Worm (Caenorhabditis elegans) whole organism, L2 larva: Measurements from ENCODE around the gene sru-45.

Source experiments
- R02D3.7 ChIP-seq: fragments of 150-350 bp; optimal IDR thresholded peaks from 2 replicates; lab custom pipeline; 2014; ENCODE audit warnings: missing biosample characterization, missing genetic modification characterization
- Y55F3AM.14 ChIP-seq: fragments of 200-800 bp; sonication (Bioruptor generic); optimal IDR thresholded peaks from 2 replicates; lab custom pipeline; 2018; ENCODE audit warnings: mild to moderate bottlenecking, missing genetic modification characterization, missing compliant biosample characterization
- ZK546.5 ChIP-seq: sonication (generic microtip); optimal IDR thresholded peaks from 2 replicates; lab custom pipeline; 2017; ENCODE audit warnings: missing biosample characterization, missing genetic modification characterization
- aly-2 ChIP-seq: fragments of 150-350 bp; optimal IDR thresholded peaks from 2 replicates; lab custom pipeline; 2014; ENCODE audit warnings: missing biosample characterization, missing genetic modification characterization
- blmp-1 ChIP-seq: sonication (generic microtip); optimal IDR thresholded peaks from 2 replicates; lab custom pipeline; 2017; ENCODE audit warnings: missing genetic modification characterization, mild to moderate bottlenecking, missing compliant biosample characterization, antibody characterized with exemption, moderate library complexity; ENCODE audit not compliant: insufficient read depth
- crh-2 ChIP-seq: sonication (generic microtip); optimal IDR thresholded peaks from 2 replicates; lab custom pipeline; 2017; ENCODE audit warnings: missing biosample characterization, missing genetic modification characterization
- dmd-4 ChIP-seq: sonication (generic microtip); optimal IDR thresholded peaks from 2 replicates; lab custom pipeline; 2017; ENCODE audit warnings: missing biosample characterization, missing genetic modification characterization
- egl-27 ChIP-seq: sonication (generic microtip); optimal IDR thresholded peaks from 3 replicates; lab custom pipeline; 2017; ENCODE audit warnings: missing biosample characterization, missing genetic modification reagents, missing genetic modification characterization
- elt-1 ChIP-seq: fragments of 150-350 bp; optimal IDR thresholded peaks from 2 replicates; lab custom pipeline; 2014; ENCODE audit warnings: missing biosample characterization, missing genetic modification characterization
- elt-3 ChIP-seq: sonication (generic microtip); optimal IDR thresholded peaks from 2 replicates; lab custom pipeline; 2017; ENCODE audit warnings: missing biosample characterization, missing genetic modification characterization
- fos-1 ChIP-seq: fragments of 150-350 bp; optimal IDR thresholded peaks from 2 replicates; lab custom pipeline; 2014; ENCODE audit warnings: missing biosample characterization, missing genetic modification characterization
- gmeb-1 ChIP-seq: fragments of 150-350 bp; optimal IDR thresholded peaks from 2 replicates; lab custom pipeline; 2014; ENCODE audit warnings: missing biosample characterization, missing genetic modification characterization
- lin-11 ChIP-seq: fragments of 150-350 bp; sonication (generic microtip); optimal IDR thresholded peaks from 2 replicates; lab custom pipeline; 2014; ENCODE audit warnings: missing biosample characterization, missing genetic modification characterization, inconsistent platforms, mixed read lengths
- lin-13 ChIP-seq: fragments of 150-350 bp; optimal IDR thresholded peaks from 2 replicates; lab custom pipeline; 2014; ENCODE audit warnings: missing biosample characterization, missing genetic modification reagents, missing genetic modification characterization
- lin-39 ChIP-seq: fragments of 150-350 bp; optimal IDR thresholded peaks from 2 replicates; lab custom pipeline; 2014; ENCODE audit warnings: missing biosample characterization, missing genetic modification reagents, missing genetic modification characterization
- lsy-2 ChIP-seq, 2 experiments: fragments of 150-350 bp in 1 of 2; sonication (generic microtip) in 1 of 2; optimal IDR thresholded peaks; 2 replicates each; lab custom pipeline; 2014 to 2017; ENCODE audit warnings: missing biosample characterization in 2 of 2, missing genetic modification characterization in 2 of 2
- mab-5 ChIP-seq: fragments of 150-350 bp; optimal IDR thresholded peaks from 2 replicates; lab custom pipeline; 2014; ENCODE audit warnings: missing biosample characterization, missing genetic modification characterization
- mbf-1 ChIP-seq: sonication (generic microtip); optimal IDR thresholded peaks from 2 replicates; lab custom pipeline; 2017; ENCODE audit warnings: missing biosample characterization, missing genetic modification characterization
- mdl-1 ChIP-seq, 2 experiments: fragments of 150-350 bp in 1 of 2; sonication (generic microtip) in 1 of 2; optimal IDR thresholded peaks; 2 replicates each; lab custom pipeline; 2017; ENCODE audit warnings: missing biosample characterization in 2 of 2, missing genetic modification characterization in 2 of 2
- nhr-10 ChIP-seq: sonication (generic microtip); optimal IDR thresholded peaks from 2 replicates; lab custom pipeline; 2017; ENCODE audit warnings: missing biosample characterization, missing genetic modification characterization
- nhr-11 ChIP-seq: fragments of 150-350 bp; optimal IDR thresholded peaks from 2 replicates; lab custom pipeline; 2014; ENCODE audit warnings: missing biosample characterization, missing genetic modification characterization
- nhr-12 ChIP-seq: fragments of 150-350 bp; optimal IDR thresholded peaks from 2 replicates; lab custom pipeline; 2014; ENCODE audit warnings: missing biosample characterization, missing genetic modification characterization
- nhr-129 ChIP-seq: fragments of 150-350 bp; optimal IDR thresholded peaks from 2 replicates; lab custom pipeline; 2014; ENCODE audit warnings: missing biosample characterization, missing genetic modification characterization
- nhr-23 ChIP-seq: fragments of 150-350 bp; optimal IDR thresholded peaks from 2 replicates; lab custom pipeline; 2014; ENCODE audit warnings: missing biosample characterization, missing genetic modification reagents, missing genetic modification characterization
- nhr-237 ChIP-seq: fragments of 150-350 bp; optimal IDR thresholded peaks from 2 replicates; lab custom pipeline; 2014; ENCODE audit warnings: missing biosample characterization, missing genetic modification characterization
- nhr-6 ChIP-seq: fragments of 150-350 bp; optimal IDR thresholded peaks from 2 replicates; lab custom pipeline; 2014; ENCODE audit warnings: missing biosample characterization, missing genetic modification characterization
- peb-1 ChIP-seq: fragments of 150-350 bp; optimal IDR thresholded peaks from 2 replicates; lab custom pipeline; 2014; ENCODE audit warnings: missing biosample characterization, missing genetic modification characterization
- sma-9 ChIP-seq, 2 experiments: fragments of 150-350 bp in 1 of 2; sonication (generic microtip) in 1 of 2; optimal IDR thresholded peaks; 2 replicates each; lab custom pipeline; 2014 to 2016; ENCODE audit warnings: missing genetic modification characterization in 2 of 2, mild to moderate bottlenecking in 1 of 2, missing biosample characterization in 1 of 2, missing compliant biosample characterization in 1 of 2, missing genetic modification reagents in 1 of 2, moderate library complexity in 1 of 2
- unc-39 ChIP-seq: fragments of 150-350 bp; optimal IDR thresholded peaks from 2 replicates; lab custom pipeline; 2014; ENCODE audit warnings: missing biosample characterization, missing genetic modification characterization
- zag-1 ChIP-seq: fragments of 150-350 bp; optimal IDR thresholded peaks from 2 replicates; lab custom pipeline; 2014; ENCODE audit warnings: missing biosample characterization, missing genetic modification characterization
- ztf-1 ChIP-seq: fragments of 200-800 bp; sonication (Bioruptor generic); conservative IDR thresholded peaks from 2 replicates; pipeline ENCODE4 v1.3.6; 2022; ENCODE audit warnings: missing genetic modification characterization, missing compliant biosample characterization

Gene sru-45

ce11 chrV:16570697-16571096 is 5.0 kb downstream of the sru-45 start, which contains the start of gene nhr-233:
TSS of gene nhr-233 (minus strand) at chrV:16570797.
- TF ChIP-seq gmeb-1 (tag; lab: Kevin White, UChicago) (no peak), dmd-4 (no peak), zag-1 (tag; lab: Kevin White, UChicago) (no peak), nhr-11 (no peak), fos-1 (tag; lab: Kevin White, UChicago) (no peak), ZK546.5 (no peak), aly-2 (tag; lab: Kevin White, UChicago) (no peak), mdl-1 (tag; optimal IDR thresholded peaks at IDR 0.05; lab: Kevin White, UChicago) (no peak), R02D3.7 (tag; lab: Kevin White, UChicago) (no peak), nhr-10 (no peak)

- TF ChIP-seq peb-1 (no peak), sma-9 (GFP tag; optimal IDR thresholded peaks at IDR 0.05; lab: Kevin White, UChicago) (no peak), sma-9 (tag; optimal IDR thresholded peaks at IDR 0.05; lab: Kevin White, UChicago) (no peak), blmp-1 (tag; lab: Kevin White, UChicago) (no peak)
These were observed 7.4 kb downstream of the sru-45 start, which contains the start of gene str-149 for ce11 chrV:16573168-16573567. TSS of gene str-149 (plus strand) at chrV:16573468.

ce11 chrV:16575900-16576299 is 10.2 kb downstream of the sru-45 start, which contains the start of gene str-151:
TSS of gene str-151 (plus strand) at chrV:16576200.
- TF ChIP-seq elt-3 (tag; lab: Kevin White, UChicago) (no peak), lin-39 (no peak), Y55F3AM.14 (GFP tag; lab: Kevin White, UChicago) (no peak), nhr-10 (no peak), mdl-1 (tag; optimal IDR thresholded peaks at IDR 0.05; lab: Kevin White, UChicago) (no peak), nhr-6 (tag; lab: Kevin White, UChicago) (no peak), aly-2 (tag; lab: Kevin White, UChicago) (no peak)

DNA sequence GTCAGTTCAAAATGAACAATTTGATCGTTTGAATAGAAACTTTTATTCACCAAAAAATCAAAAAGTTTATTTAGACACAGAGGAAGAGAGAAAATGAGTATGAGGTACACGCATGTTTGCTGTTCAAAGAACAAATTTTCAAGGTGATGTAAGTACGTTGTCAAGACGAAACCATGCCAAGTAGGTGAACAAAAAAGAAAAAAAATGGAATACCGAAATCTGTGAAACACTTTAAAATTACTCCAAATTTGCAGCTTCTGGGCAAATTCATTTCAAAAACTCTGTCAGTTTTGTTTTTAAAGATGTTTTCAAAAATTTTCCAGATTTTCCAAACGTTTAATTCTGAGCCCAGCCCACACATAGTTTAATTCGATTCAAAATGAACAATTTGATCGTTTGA is 14.7 kb downstream of the sru-45 start, which contains the start of gene nhr-271:
Gene nhr-271 (minus strand): TSS at position 101 of the 400 bp plus-strand sequence.
- TF ChIP-seq nhr-10, result no peak
- no peak for TF ChIP-seq crh-2

DNA sequence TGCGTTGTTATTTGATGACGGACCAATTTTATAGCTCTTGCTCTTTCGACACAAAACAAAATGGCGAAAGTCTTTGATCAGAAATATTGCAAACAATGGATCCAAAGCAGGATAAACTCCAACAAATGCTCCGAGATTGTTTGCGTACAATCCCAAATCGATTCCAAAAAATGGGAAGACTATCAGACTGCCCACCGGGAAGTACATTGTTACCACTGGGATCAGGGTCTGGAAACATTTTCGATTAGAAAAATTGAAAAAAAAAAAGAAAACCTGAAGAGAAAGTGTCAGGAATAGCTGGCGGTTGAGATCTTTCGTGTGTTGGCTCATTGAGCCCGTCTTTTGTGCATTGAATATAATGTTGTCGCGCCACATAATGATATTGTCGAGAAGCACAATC is 15.3 kb downstream of the sru-45 start:
- TF ChIP-seq nhr-10 (no peak), nhr-237 (tag; lab: Kevin White, UChicago) (no peak), unc-39 (no peak), ztf-1 (GFP tag; lab: Robert Waterston, UW) (no peak), lin-11 (tag; lab: Kevin White, UChicago) (no peak), mab-5 (tag; lab: Kevin White, UChicago) (no peak), lsy-2 (tag; optimal IDR thresholded peaks at IDR 0.05; lab: Kevin White, UChicago) (no peak), elt-1 (tag; lab: Kevin White, UChicago) (no peak), nhr-23 (tag; lab: Kevin White, UChicago) (no peak), peb-1 (no peak)

DNA sequence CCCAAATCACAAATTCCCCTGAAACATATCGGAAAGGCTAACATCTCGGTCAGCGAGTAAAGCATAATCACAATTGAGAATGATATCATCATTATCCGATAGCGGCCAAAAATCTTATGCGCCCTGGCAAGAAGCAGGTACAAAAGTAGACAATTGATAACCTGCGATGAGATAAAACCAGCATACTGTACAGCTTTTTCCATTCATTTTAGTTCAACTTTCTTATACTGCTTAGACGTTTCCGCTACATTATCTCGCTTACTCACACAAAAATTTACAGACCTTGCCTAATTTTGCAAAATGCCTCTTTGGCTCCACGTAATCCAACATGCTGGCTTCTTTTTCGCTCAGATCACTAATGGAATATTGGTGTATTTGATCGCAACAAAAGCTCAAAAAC is 17.2 kb downstream of the sru-45 start, which contains the start of gene str-150:
Gene str-150 (plus strand): TSS at position 301 of the 400 bp plus-strand sequence.
- TF ChIP-seq lin-39 (no peak), nhr-237 (tag; lab: Kevin White, UChicago) (no peak), aly-2 (tag; lab: Kevin White, UChicago) (no peak)
- TF ChIP-seq, all 48 proteins: peak for 0

- TF ChIP-seq egl-27 (tag; lab: Kevin White, UChicago) (no peak), dmd-4 (no peak), unc-39 (no peak), nhr-23 (tag; lab: Kevin White, UChicago) (no peak), ZK546.5 (no peak), nhr-237 (tag; lab: Kevin White, UChicago) (no peak), mab-5 (tag; lab: Kevin White, UChicago) (no peak), nhr-12 (tag; lab: Kevin White, UChicago) (no peak), mdl-1 (tag; optimal IDR thresholded peaks at IDR 0.05; lab: Kevin White, UChicago) (no peak), nhr-6 (tag; lab: Kevin White, UChicago) (no peak), nhr-129 (tag; lab: Kevin White, UChicago) (no peak), elt-1 (tag; lab: Kevin White, UChicago) (no peak), blmp-1 (tag; lab: Kevin White, UChicago) (no peak), zag-1 (tag; lab: Kevin White, UChicago) (no peak), mbf-1 (tag; lab: Kevin White, UChicago) (no peak), lin-13 (GFP tag; lab: Kevin White, UChicago) (no peak), peb-1 (no peak)
These were observed 22.7 kb downstream of the sru-45 start, which contains the start of gene srw-73 for ce11 chrV:16588428-16588827. TSS of gene srw-73 (minus strand) at chrV:16588528.
